Fruit fly (Drosophila melanogaster): Measurements from ENCODE around the gene lbl.

dm6 chr3R:21390959-21391358, 43.0 kb downstream of the lbl start:
- TF ChIP-seq D1 (tag; optimal IDR thresholded peaks at IDR 0.05) (no peak), gl (tag; optimal IDR thresholded peaks at IDR 0.05) (no peak), Snoo (tag; optimal IDR thresholded peaks at IDR 0.05) (no peak), CG34367 (tag; optimal IDR thresholded peaks at IDR 0.05) (no peak), CG9948 (tag; optimal IDR thresholded peaks at IDR 0.05) (no peak), Ets98B (GFP tag; IDR thresholded peaks at IDR 0.05) (no peak), CG4496 (GFP tag; IDR thresholded peaks at IDR 0.05) (no peak), CG14655 (GFP tag; optimal IDR thresholded peaks at IDR 0.05) (no peak), CG13204 (GFP tag; optimal IDR thresholded peaks at IDR 0.05) (no peak), CG17806 (tag; optimal IDR thresholded peaks at IDR 0.05) (no peak), CG10348 (GFP tag; IDR thresholded peaks at IDR 0.05) (no peak), CG8301 (tag; optimal IDR thresholded peaks at IDR 0.05) (no peak)
